Worm (Caenorhabditis elegans) whole organism, late embryonic: ENCODE data around the gene cyp-35B2.

Experiments used
- F13H6.1 ChIP-seq: sonication (generic microtip); optimal IDR thresholded peaks from 2 replicates; lab custom pipeline; 2016; ENCODE audit warnings: missing genetic modification characterization, missing compliant biosample characterization
- dmd-4 ChIP-seq: sonication (generic microtip); optimal IDR thresholded peaks from 2 replicates; lab custom pipeline; 2016; ENCODE audit warnings: borderline replicate concordance, missing genetic modification characterization, missing compliant biosample characterization
- dve-1 ChIP-seq: sonication (generic microtip); optimal IDR thresholded peaks from 2 replicates; lab custom pipeline; 2017; ENCODE audit warnings: antibody characterized with exemption, mild to moderate bottlenecking, missing genetic modification characterization, missing compliant biosample characterization
- hlh-8 ChIP-seq: sonication (generic microtip); optimal IDR thresholded peaks from 2 replicates; lab custom pipeline; 2016; ENCODE audit warnings: missing genotype, missing genetic modification characterization, missing compliant biosample characterization
- nhr-11 ChIP-seq: fragments of 150-350 bp; optimal IDR thresholded peaks from 2 replicates; lab custom pipeline; 2014; ENCODE audit warnings: missing biosample characterization, missing genetic modification characterization
- odd-2 ChIP-seq: sonication (generic microtip); optimal IDR thresholded peaks from 2 replicates; lab custom pipeline; 2017; ENCODE audit warnings: antibody characterized with exemption, mild to moderate bottlenecking, missing genetic modification characterization, missing compliant biosample characterization
- pqm-1 ChIP-seq: sonication (generic microtip); optimal IDR thresholded peaks from 2 replicates; lab custom pipeline; 2016; ENCODE audit warnings: missing genetic modification characterization, missing compliant biosample characterization
- unc-3 ChIP-seq, 2 experiments: fragments of 200-800 bp in 1 of 2; sonication (Bioruptor generic) in 1 of 2; sonication (generic microtip) in 1 of 2; conservative IDR thresholded peaks in 1 of 2; optimal IDR thresholded peaks in 1 of 2; 2 replicates each; pipeline versions ENCODE4 v1.3.6 to Lab custom; 2016 to 2022; ENCODE audit warnings: missing compliant biosample characterization in 2 of 2, missing genetic modification characterization in 2 of 2, missing genetic modification reagents in 1 of 2

ce11 chrV:3994048-3994447, 52.1 kb downstream of the cyp-35B2 start, which contains the start of gene K09D9.9:
- TF ChIP-seq odd-2 (tag; lab: Kevin White, UChicago) (no peak), nhr-11 (tag; lab: Kevin White, UChicago) (no peak), unc-3 (GFP tag; conservative IDR thresholded peaks at IDR 0.05; lab: Robert Waterston, UW) (no peak), unc-3 (tag; optimal IDR thresholded peaks at IDR 0.05; lab: Kevin White, UChicago) (no peak), F13H6.1 (tag; lab: Kevin White, UChicago) (no peak), dmd-4 (tag; lab: Kevin White, UChicago) (no peak), pqm-1 (no peak), dve-1 (no peak), hlh-8 (tag; lab: Kevin White, UChicago) (no peak)
